Worm (Caenorhabditis elegans) whole organism, midembryonic: ENCODE data around the gene F20B6.9.
A peak's percentile ranks its signal among the peaks of the same experiment; 100 is the strongest.
"Not testable (repeated sequence)": the region's sequence is repeated elsewhere in the genome, so short reads cannot be mapped to it uniquely, and the experiment has no call there.

Experiments used
- T22C8.4 ChIP-seq: fragments of 200-800 bp; sonication (Bioruptor generic); IDR thresholded peaks from 2 replicates; pipeline ENCODE4 v1.3.6; 2022; ENCODE audit warnings: missing genetic modification characterization, missing compliant biosample characterization
- cog-1 ChIP-seq: sonication (generic microtip); optimal IDR thresholded peaks from 2 replicates; lab custom pipeline; 2016; ENCODE audit warnings: missing genetic modification characterization, missing compliant biosample characterization
- flt-1 ChIP-seq: fragments of 200-800 bp; sonication (Bioruptor generic); IDR thresholded peaks from 2 replicates; pipeline ENCODE4 v1.3.6; 2022; ENCODE audit warnings: missing genetic modification characterization, missing compliant biosample characterization
- klf-2 ChIP-seq: fragments of 200-800 bp; sonication (Bioruptor generic); conservative IDR thresholded peaks from 2 replicates; pipeline ENCODE4 v1.3.6; 2022; ENCODE audit warnings: missing genetic modification reagents, missing genetic modification characterization, missing compliant biosample characterization
- med-1 ChIP-seq: sonication (generic microtip); optimal IDR thresholded peaks from 2 replicates; lab custom pipeline; 2017; ENCODE audit warnings: missing genetic modification characterization, mild to moderate bottlenecking, missing compliant biosample characterization, antibody characterized with exemption, missing genetic modification reagents; ENCODE audit not compliant: insufficient read depth
- ref-1 ChIP-seq: fragments of 200-800 bp; sonication (Bioruptor generic); conservative IDR thresholded peaks from 2 replicates; pipeline ENCODE4 v1.3.6; 2022; ENCODE audit warnings: missing genetic modification reagents, missing genetic modification characterization, missing compliant biosample characterization
- tab-1 ChIP-seq: fragments of 200-800 bp; sonication (Bioruptor generic); IDR thresholded peaks from 2 replicates; pipeline ENCODE4 v1.3.6; 2022; ENCODE audit warnings: missing genetic modification characterization, missing compliant biosample characterization
- ztf-23 ChIP-seq: fragments of 200-800 bp; sonication (Bioruptor generic); IDR thresholded peaks from 2 replicates; pipeline ENCODE4 v1.3.6; 2022; ENCODE audit warnings: missing genetic modification reagents, missing genetic modification characterization, missing compliant biosample characterization
- ztf-29 ChIP-seq: fragments of 200-800 bp; sonication (Bioruptor generic); IDR thresholded peaks from 2 replicates; pipeline ENCODE4 v1.3.6; 2022; ENCODE audit warnings: missing genetic modification reagents, missing genetic modification characterization, missing compliant biosample characterization

F20B6.9 gene

DNA sequence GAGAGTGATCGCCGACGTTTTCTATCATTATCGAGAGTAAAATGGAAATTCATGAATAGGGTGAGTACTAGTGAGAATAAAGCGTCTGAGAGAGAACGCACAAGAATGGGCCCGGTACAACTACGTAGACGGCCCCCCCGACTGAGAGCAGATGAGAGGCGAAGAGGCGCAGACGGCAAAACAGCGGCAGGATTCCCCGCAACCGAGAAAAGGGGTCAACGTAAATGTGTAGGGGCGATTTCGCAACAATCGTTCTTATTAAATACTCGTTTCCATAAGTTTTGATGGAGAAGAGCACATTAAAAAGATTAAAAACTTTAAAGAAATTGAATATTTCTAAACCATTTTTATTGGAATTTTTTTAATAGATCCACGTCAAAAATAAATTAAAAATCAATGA is 7.4 kb upstream of the F20B6.9 start:
- TF ChIP-seq ztf-23 (no peak), cog-1 (tag; lab: Kevin White, UChicago) (peak; percentile 21), ref-1 (GFP tag; lab: Robert Waterston, UW) (no peak), flt-1 (GFP tag; lab: Robert Waterston, UW) (no peak)

DNA sequence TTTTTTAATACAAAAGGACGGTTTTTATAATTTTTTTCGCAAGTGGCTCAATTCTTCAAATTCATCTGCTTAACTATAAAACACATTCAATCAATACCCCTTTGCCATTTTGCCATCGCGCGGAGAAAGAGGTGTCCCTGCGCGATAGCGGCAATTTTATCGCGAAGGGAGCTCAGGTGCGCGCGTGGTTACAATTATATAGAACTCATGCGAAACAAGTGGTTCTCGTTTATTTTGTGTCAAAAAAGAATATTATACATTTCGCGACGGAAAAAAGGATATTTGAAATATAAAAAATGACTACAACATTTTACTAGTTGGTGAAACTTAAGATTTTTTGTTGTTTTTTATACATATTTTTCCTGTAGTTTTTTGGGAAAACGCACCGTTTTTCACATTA is 1.8 kb upstream of the F20B6.9 start:
- TF ChIP-seq flt-1 (GFP tag; lab: Robert Waterston, UW) (peak; percentile 91), tab-1 (GFP tag; lab: Robert Waterston, UW) (peak; percentile 73; the same call in 1 of the 2 replicates), klf-2 (GFP tag; lab: Robert Waterston, UW) (peak; percentile 76), ref-1 (GFP tag; lab: Robert Waterston, UW) (no peak), ztf-29 (peak; percentile 53; the same call in 1 of the 2 replicates), cog-1 (tag; lab: Kevin White, UChicago) (peak; percentile 99), ztf-23 (peak; percentile 92), T22C8.4 (GFP tag; lab: Robert Waterston, UW) (peak; percentile 100), med-1 (GFP tag; lab: Kevin White, UChicago) (peak; percentile 76)

- TF ChIP-seq tab-1 (GFP tag; lab: Robert Waterston, UW): no peak
- TF ChIP-seq T22C8.4 (GFP tag; lab: Robert Waterston, UW): no peak
- no peak for TF ChIP-seq cog-1 (tag; lab: Kevin White, UChicago)
- TF ChIP-seq klf-2 (GFP tag; lab: Robert Waterston, UW): no peak
- TF ChIP-seq ztf-23: no peak
- TF ChIP-seq ztf-29: no peak
- no peak for TF ChIP-seq med-1 (GFP tag; lab: Kevin White, UChicago)
- no peak for TF ChIP-seq flt-1 (GFP tag; lab: Robert Waterston, UW)
- no peak for TF ChIP-seq ref-1 (GFP tag; lab: Robert Waterston, UW)
Measured at ce11 chrX:4208495-4208894, 1.2 kb upstream of the F20B6.9 start.

DNA sequence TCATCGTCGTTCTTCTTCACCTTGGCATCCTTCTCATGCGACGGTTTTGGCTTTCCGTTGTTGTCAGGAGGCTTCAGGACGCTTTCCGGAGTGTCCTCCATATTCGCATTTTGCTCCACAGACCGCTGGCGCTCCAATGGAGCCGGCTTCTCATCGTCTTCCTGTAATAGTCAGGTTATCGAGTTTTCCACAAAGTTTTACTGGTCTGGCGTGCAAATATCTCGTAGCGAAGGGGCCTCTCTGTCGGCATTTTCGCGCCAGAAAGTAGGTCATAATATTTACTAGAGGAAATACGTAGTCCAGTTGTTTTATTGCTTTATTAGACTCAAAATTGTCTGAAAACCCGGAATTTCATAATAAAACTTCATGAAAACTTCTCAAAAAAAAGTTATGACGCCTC is 5.2 kb downstream of the F20B6.9 start, which contains the start of gene F20B6.6:
Gene F20B6.6 (minus strand): TSS at position 101 of the 400 bp plus-strand sequence.
- not testable (repeated sequence) for TF ChIP-seq ztf-23; klf-2 (GFP tag; lab: Robert Waterston, UW); tab-1 (GFP tag; lab: Robert Waterston, UW)

DNA sequence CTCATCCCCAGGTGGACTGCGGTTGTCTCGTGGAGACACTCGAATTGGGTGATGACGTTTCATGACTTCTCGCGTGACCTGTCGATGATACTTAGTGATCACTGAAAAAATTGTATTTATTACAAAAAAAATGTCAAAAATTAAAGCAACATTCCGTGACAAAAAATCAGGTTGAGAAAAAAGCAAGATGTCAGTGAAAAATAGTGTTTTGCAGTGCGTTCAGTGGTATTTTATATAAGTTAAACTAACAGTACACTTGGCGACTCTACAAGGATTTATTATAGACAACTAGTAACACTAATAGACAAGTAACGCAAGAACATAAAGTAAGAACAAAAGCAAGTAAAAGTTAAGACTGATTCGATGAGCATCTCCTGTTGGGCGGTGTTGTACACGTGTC is 7.5 kb downstream of the F20B6.9 start, which contains the start of gene F20B6.5:
Gene F20B6.5 (minus strand): TSS at position 101 of the 400 bp plus-strand sequence.
- TF ChIP-seq ref-1 (GFP tag; lab: Robert Waterston, UW); flt-1 (GFP tag; lab: Robert Waterston, UW); med-1 (GFP tag; lab: Kevin White, UChicago): not testable (repeated sequence)

DNA sequence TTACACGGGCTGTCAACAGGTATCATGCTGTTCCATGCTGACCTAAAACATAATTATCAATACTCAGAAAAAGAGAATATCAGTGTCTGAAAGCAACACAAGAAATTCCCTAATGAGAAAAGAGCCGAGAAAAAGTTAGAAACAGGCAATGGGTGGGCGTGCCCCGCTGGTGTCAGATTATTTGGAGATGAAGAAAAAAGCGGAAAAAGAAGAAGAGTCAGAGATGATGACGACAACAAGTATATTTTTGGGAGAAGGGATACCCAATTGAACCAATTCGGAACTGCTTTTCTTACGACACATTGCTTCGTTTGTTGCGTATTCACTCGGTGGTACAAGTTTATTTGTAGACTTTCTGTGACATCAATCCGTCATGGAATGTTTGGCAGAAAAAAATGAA is 10.9 kb downstream of the F20B6.9 start, which contains the start of gene F20B6.4:
Gene F20B6.4 (minus strand): TSS at position 101 of the 400 bp plus-strand sequence.
- TF ChIP-seq flt-1 (GFP tag; lab: Robert Waterston, UW): no peak
- no peak for TF ChIP-seq med-1 (GFP tag; lab: Kevin White, UChicago)
- no peak for TF ChIP-seq cog-1 (tag; lab: Kevin White, UChicago)
- no peak for TF ChIP-seq ztf-29
- TF ChIP-seq T22C8.4 (GFP tag; lab: Robert Waterston, UW): no peak
- TF ChIP-seq tab-1 (GFP tag; lab: Robert Waterston, UW): no peak
- TF ChIP-seq klf-2 (GFP tag; lab: Robert Waterston, UW): no peak
- TF ChIP-seq ztf-23: no peak
- TF ChIP-seq ref-1 (GFP tag; lab: Robert Waterston, UW): no peak

- TF ChIP-seq tab-1 (GFP tag; lab: Robert Waterston, UW) (no peak), med-1 (GFP tag; lab: Kevin White, UChicago) (no peak), flt-1 (GFP tag; lab: Robert Waterston, UW) (no peak), klf-2 (GFP tag; lab: Robert Waterston, UW) (no peak), ref-1 (GFP tag; lab: Robert Waterston, UW) (no peak), ztf-23 (no peak), cog-1 (tag; lab: Kevin White, UChicago) (no peak), ztf-29 (no peak), T22C8.4 (GFP tag; lab: Robert Waterston, UW) (no peak)
Measured at ce11 chrX:4193080-4193479, 14.2 kb downstream of the F20B6.9 start.

DNA sequence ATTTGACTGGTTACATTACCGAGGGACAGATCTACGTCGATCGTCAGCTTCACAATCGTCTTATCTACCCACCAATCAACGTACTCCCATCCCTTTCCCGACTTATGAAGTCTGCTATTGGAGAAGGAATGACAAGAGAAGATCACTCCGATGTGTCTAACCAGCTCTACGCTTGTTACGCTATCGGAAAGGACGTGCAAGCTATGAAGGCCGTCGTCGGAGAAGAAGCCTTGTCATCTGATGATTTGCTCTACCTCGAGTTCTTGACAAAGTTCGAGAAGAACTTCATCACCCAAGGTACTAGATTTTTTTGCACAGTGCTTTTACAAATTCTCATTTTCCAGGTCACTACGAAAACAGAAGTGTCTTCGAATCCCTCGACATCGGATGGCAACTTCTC is 15.1 kb downstream of the F20B6.9 start:
- TF ChIP-seq flt-1 (GFP tag; lab: Robert Waterston, UW): no peak
- TF ChIP-seq ztf-29: no peak
- no peak for TF ChIP-seq ztf-23
- TF ChIP-seq T22C8.4 (GFP tag; lab: Robert Waterston, UW): no peak
- no peak for TF ChIP-seq klf-2 (GFP tag; lab: Robert Waterston, UW)
- TF ChIP-seq ref-1 (GFP tag; lab: Robert Waterston, UW): no peak
- no peak for TF ChIP-seq tab-1 (GFP tag; lab: Robert Waterston, UW)
- TF ChIP-seq cog-1 (tag; lab: Kevin White, UChicago): no peak
- TF ChIP-seq med-1 (GFP tag; lab: Kevin White, UChicago): no peak

ce11 chrX:4190537-4191144 is 16.6 kb downstream of the F20B6.9 start, which contains the start of gene vha-12:
vha-12 (plus strand) TSS chrX:4191094.
- TF ChIP-seq klf-2 (GFP tag; lab: Robert Waterston, UW): no peak
- TF ChIP-seq cog-1 (tag; lab: Kevin White, UChicago): peak; percentile 67

DNA sequence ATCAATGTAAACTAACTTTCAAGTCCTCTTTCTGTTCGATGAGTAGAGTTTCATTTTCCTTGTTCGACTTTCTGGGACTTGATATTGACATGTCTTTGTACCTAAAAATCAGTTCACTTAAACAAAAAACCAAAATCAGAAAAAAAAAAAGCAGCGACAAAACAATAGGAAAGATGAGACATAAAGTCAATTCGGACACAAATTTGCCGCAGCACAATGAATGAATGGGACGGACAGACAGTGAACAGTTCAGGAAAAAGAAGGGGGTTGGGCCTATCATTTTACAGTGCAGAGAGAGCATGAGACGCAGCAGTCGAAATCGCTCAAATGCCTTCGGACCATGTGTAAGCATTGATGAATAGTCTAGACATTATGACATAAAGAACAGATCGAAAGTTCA is 20.6 kb downstream of the F20B6.9 start, which contains the start of gene mrp-6:
Gene mrp-6 (minus strand): TSS at position 101 of the 400 bp plus-strand sequence.
- TF ChIP-seq klf-2 (GFP tag; lab: Robert Waterston, UW) (no peak), ztf-29 (no peak), med-1 (GFP tag; lab: Kevin White, UChicago) (no peak), cog-1 (tag; lab: Kevin White, UChicago) (no peak), T22C8.4 (GFP tag; lab: Robert Waterston, UW) (no peak), flt-1 (GFP tag; lab: Robert Waterston, UW) (no peak), tab-1 (GFP tag; lab: Robert Waterston, UW) (no peak), ref-1 (GFP tag; lab: Robert Waterston, UW) (no peak), ztf-23 (no peak)
